Worm (Caenorhabditis elegans): ENCODE data around the gene skr-16.

ce11 chrIV:7173489-7173888 lies 5.0 kb downstream of the skr-16 start, which contains the start of gene str-1:
- TF ChIP-seq nhr-10 (tag; optimal IDR thresholded peaks at IDR 0.05) (no peak), unc-62 (GFP tag; optimal IDR thresholded peaks at IDR 0.05) (no peak), aly-2 (tag; optimal IDR thresholded peaks at IDR 0.05) (no peak), gmeb-1 (tag; optimal IDR thresholded peaks at IDR 0.05) (no peak), snpc-4 (tag; optimal IDR thresholded peaks at IDR 0.05) (no peak), peb-1 (tag; optimal IDR thresholded peaks at IDR 0.05) (no peak), skn-1 (tag; optimal IDR thresholded peaks at IDR 0.05) (no peak), ceh-82 (tag; optimal IDR thresholded peaks at IDR 0.05) (no peak), egl-27 (tag; optimal IDR thresholded peaks at IDR 0.05) (no peak), lin-39 (tag; optimal IDR thresholded peaks at IDR 0.05) (no peak), lsy-2 (tag; optimal IDR thresholded peaks at IDR 0.05) (no peak)

Data from whole organism, L2 larva.